Fruit fly (Drosophila melanogaster): ENCODE data around the gene Egfrap.

dm6 chr3L:5927536-5927935, 22.9 kb downstream of the Egfrap start:
- TF ChIP-seq CG7101 (tag; optimal IDR thresholded peaks at IDR 0.05) (no peak), toe (GFP tag; optimal IDR thresholded peaks at IDR 0.05) (no peak), tj (GFP tag; optimal IDR thresholded peaks at IDR 0.05) (no peak), CG7045 (GFP tag; optimal IDR thresholded peaks at IDR 0.05) (no peak), ovo (GFP tag; optimal IDR thresholded peaks at IDR 0.05) (no peak), kay (GFP tag; ENCODE audit: borderline replicate concordance) (no peak), CG12768 (GFP tag; optimal IDR thresholded peaks at IDR 0.05) (no peak), Mnt (GFP tag; optimal IDR thresholded peaks at IDR 0.05) (no peak)
